Worm (Caenorhabditis elegans): ENCODE measurements around the gene pinn-1.

DNA sequence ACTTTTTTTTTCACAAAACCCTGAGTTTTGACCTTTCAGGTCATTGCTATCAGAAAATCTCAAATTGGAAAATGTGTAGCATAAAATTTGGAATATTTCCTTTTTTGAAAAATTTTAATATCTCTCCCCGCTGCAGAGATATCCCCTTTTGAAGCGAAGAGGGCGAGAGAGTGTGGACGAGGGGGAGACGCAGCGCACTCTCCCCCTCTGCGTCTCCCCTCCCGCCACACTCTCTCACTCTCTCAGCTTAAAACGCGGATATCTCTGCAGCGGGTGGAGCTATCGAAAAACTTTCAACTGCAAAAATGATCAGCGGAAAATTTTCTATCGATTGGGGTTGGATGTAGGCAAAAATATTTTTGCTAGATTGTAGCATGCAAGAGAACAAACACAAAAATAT, 34.0 kb upstream of the pinn-1 start:
- TF ChIP-seq nhr-237 (tag; optimal IDR thresholded peaks at IDR 0.05) = no peak
- TF ChIP-seq unc-62 (GFP tag; optimal IDR thresholded peaks at IDR 0.05) = no peak
